Fruit fly (Drosophila melanogaster) whole organism, adult: Measurements from ENCODE around the gene CG44000.

ENCODE experiments used
- CG12768 ChIP-seq: fragments of 200-800 bp; sonication (Bioruptor generic); optimal IDR thresholded peaks from 2 replicates; lab custom pipeline; 2017; ENCODE audit warnings: missing biosample characterization, missing genetic modification characterization, mild to moderate bottlenecking, moderate library complexity, missing genetic modification reagents
- CG7045 ChIP-seq: fragments of 200-800 bp; sonication (Bioruptor generic); optimal IDR thresholded peaks from 2 replicates; lab custom pipeline; 2017; ENCODE audit warnings: missing biosample characterization, mild to moderate bottlenecking, missing genetic modification characterization
- Crg-1 ChIP-seq: fragments of 200-800 bp; sonication (Bioruptor generic); optimal IDR thresholded peaks from 2 replicates; lab custom pipeline; 2016; ENCODE audit warnings: missing biosample characterization, missing genetic modification characterization
- bab1 ChIP-seq: fragments of 200-800 bp; sonication (Bioruptor generic); optimal IDR thresholded peaks from 3 replicates; lab custom pipeline; 2019; ENCODE audit warnings: missing biosample characterization, mild to moderate bottlenecking, missing genetic modification characterization, moderate library complexity
- cic ChIP-seq: fragments of 200-800 bp; sonication (Bioruptor generic); optimal IDR thresholded peaks from 2 replicates; lab custom pipeline; 2017; ENCODE audit warnings: missing biosample characterization, mild to moderate bottlenecking, missing genetic modification characterization, moderate library complexity
- kay ChIP-seq: fragments of 200-800 bp; sonication (Bioruptor generic); peaks from one replicate; lab custom pipeline; 2016; ENCODE audit warnings: missing biosample characterization, missing genetic modification characterization, borderline replicate concordance
- tj ChIP-seq: fragments of 200-800 bp; sonication (Bioruptor generic); optimal IDR thresholded peaks from 3 replicates; lab custom pipeline; 2017; ENCODE audit warnings: missing biosample characterization, mild to moderate bottlenecking, missing genetic modification characterization, moderate library complexity
- toe ChIP-seq: fragments of 200-800 bp; sonication (Bioruptor generic); optimal IDR thresholded peaks from 2 replicates; lab custom pipeline; 2016; ENCODE audit warnings: missing biosample characterization, missing genetic modification characterization

dm6 chr2L:5044361-5044891, 1.4 kb downstream of the CG44000 start, which contains the start of gene CG31650:
- no peak for TF ChIP-seq toe
- TF ChIP-seq cic (GFP tag; lab: Kevin White, UChicago): no peak
- no peak for TF ChIP-seq tj (GFP tag; lab: Kevin White, UChicago)
- TF ChIP-seq bab1 (GFP tag; lab: Kevin White, UChicago): no peak
- no peak for TF ChIP-seq kay
- TF ChIP-seq CG7045: no peak
- TF ChIP-seq CG12768 (GFP tag; lab: Kevin White, UChicago): no peak
- TF ChIP-seq Crg-1 (GFP tag; lab: Kevin White, UChicago): no peak
